Fruit fly (Drosophila melanogaster) whole organism: ENCODE results near the gene CG46426.

ENCODE experiments used
- Dll ChIP-seq: fragments of >200 bp; optimal IDR thresholded peaks from 2 replicates; lab custom pipeline; 2017
- EcR ChIP-seq, 2 experiments: fragments of >200 bp; optimal IDR thresholded peaks; 2 replicates each; lab custom pipeline; 2017; ENCODE audit warnings: missing biosample characterization in 2 of 2, missing genetic modification characterization in 2 of 2, missing genetic modification reagents in 2 of 2
- pan ChIP-seq: fragments of >200 bp; optimal IDR thresholded peaks from 2 replicates; lab custom pipeline; 2017
- psq ChIP-seq: fragments of >200 bp; optimal IDR thresholded peaks from 2 replicates; lab custom pipeline; 2017
- usp ChIP-seq: fragments of >200 bp; optimal IDR thresholded peaks from 2 replicates; lab custom pipeline; 2017; ENCODE audit warnings: missing biosample characterization, missing genetic modification characterization, mixed read lengths

dm6 chr2L:11846926-11847325 is 4.3 kb downstream of the CG46426 start, which contains the start of gene Mal-B1:
- TF ChIP-seq usp (GFP tag; lab: Kevin White, UChicago) = no peak
- no peak for TF ChIP-seq Dll (lab: Kevin White, UChicago)
- no peak for TF ChIP-seq EcR (GFP tag; optimal IDR thresholded peaks at IDR 0.05; lab: Kevin White, UChicago)
- no peak for TF ChIP-seq pan (lab: Kevin White, UChicago)
- TF ChIP-seq psq (lab: Kevin White, UChicago) = no peak
